Worm (Caenorhabditis elegans): Measurements from ENCODE around the gene clec-64.

The clec-64 gene

DNA sequence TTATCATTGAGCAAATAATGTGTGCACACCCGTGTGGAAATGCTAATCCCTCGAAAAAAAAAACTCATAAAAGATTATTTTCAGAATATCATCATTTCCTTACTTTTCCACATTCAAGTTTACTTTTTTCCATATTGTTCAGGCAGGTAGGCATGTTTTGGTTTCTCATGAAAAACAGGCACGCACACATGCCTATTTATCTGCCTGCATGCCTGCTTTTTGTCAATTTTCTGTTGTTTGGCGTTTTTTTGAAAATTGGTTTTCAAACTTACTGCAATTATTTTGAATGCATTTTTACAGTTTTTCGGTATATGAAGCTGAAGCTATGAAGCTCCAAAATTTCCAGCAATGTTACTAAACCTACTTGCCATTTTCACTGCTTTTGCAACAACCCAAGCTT is at the start of gene clec-64:
Gene clec-64, plus strand, starts transcription at position 301 of the 400 bp plus-strand sequence.
- TF ChIP-seq skn-1 (tag; optimal IDR thresholded peaks at IDR 0.05): no peak
- TF ChIP-seq snpc-4 (tag; optimal IDR thresholded peaks at IDR 0.05): no peak
- TF ChIP-seq fos-1 (tag; optimal IDR thresholded peaks at IDR 0.05): peak; percentile 32

ce11 chrII:12850129-12850528 is 47.9 kb upstream of the clec-64 start, which contains the start of gene Y46G5A.28:
TSS of gene Y46G5A.28 (plus strand) at chrII:12850429.
- TF ChIP-seq nhr-10 (tag; optimal IDR thresholded peaks at IDR 0.05): no peak

DNA sequence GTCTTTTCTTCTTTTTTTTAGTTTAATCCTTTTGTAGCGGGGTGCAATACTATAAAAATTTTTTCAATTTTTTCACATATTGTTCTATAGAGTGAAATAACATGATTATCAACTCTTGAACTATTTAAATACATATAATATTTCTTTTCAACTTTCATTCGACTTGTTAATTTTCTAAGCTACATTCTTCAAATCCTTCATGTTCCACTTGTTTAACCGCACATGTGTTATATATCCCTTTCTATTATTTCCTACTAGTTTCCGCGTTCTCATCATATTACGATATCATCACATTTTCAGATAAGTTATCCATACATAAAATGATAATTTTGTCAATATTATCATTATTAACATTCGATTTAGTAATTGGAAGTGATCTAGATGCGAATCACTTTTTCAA is 42.1 kb upstream of the clec-64 start, which contains the start of gene Y46G5A.29:
Gene Y46G5A.29, plus strand, starts transcription at position 301 of the 400 bp plus-strand sequence.
- no peak for TF ChIP-seq sma-3 (GFP tag; optimal IDR thresholded peaks at IDR 0.05)
- no peak for TF ChIP-seq nhr-129 (tag; optimal IDR thresholded peaks at IDR 0.05)
- no peak for TF ChIP-seq egl-27 (tag; optimal IDR thresholded peaks at IDR 0.05)
- no peak for TF ChIP-seq F13H6.1 (tag; optimal IDR thresholded peaks at IDR 0.05)
- TF ChIP-seq dmd-4 (tag; optimal IDR thresholded peaks at IDR 0.05): no peak
- TF ChIP-seq nhr-11 (tag; optimal IDR thresholded peaks at IDR 0.05): no peak

- no peak for TF ChIP-seq crh-2 (tag; optimal IDR thresholded peaks at IDR 0.05)
- TF ChIP-seq nhr-10 (tag; optimal IDR thresholded peaks at IDR 0.05): no peak
- TF ChIP-seq dmd-4 (tag; optimal IDR thresholded peaks at IDR 0.05): no peak
- no peak for TF ChIP-seq ceh-82 (tag; optimal IDR thresholded peaks at IDR 0.05)
- TF ChIP-seq alr-1 (tag; optimal IDR thresholded peaks at IDR 0.05): no peak
- TF ChIP-seq lin-39 (tag; optimal IDR thresholded peaks at IDR 0.05): no peak
- TF ChIP-seq lin-13 (GFP tag; optimal IDR thresholded peaks at IDR 0.05): no peak
- no peak for TF ChIP-seq aly-2 (tag; optimal IDR thresholded peaks at IDR 0.05)
- no peak for TF ChIP-seq mdl-1 (tag; optimal IDR thresholded peaks at IDR 0.05)
These were observed 32.4 kb upstream of the clec-64 start, which contains the start of gene snf-5 for ce11 chrII:12865604-12866003. TSS of gene snf-5 (minus strand) at chrII:12865785.

ce11 chrII:12866079-12866478 is 32.0 kb upstream of the clec-64 start:
- no peak for TF ChIP-seq snpc-4 (tag; optimal IDR thresholded peaks at IDR 0.05)
- TF ChIP-seq ztf-11 (tag; optimal IDR thresholded peaks at IDR 0.05): no peak
- no peak for TF ChIP-seq mbf-1 (tag; optimal IDR thresholded peaks at IDR 0.05)
- TF ChIP-seq C34F6.9 (tag; optimal IDR thresholded peaks at IDR 0.05): no peak
- no peak for TF ChIP-seq nhr-237 (tag; optimal IDR thresholded peaks at IDR 0.05)
- TF ChIP-seq mdl-1 (tag; optimal IDR thresholded peaks at IDR 0.05): no peak
- no peak for TF ChIP-seq egl-27 (tag; optimal IDR thresholded peaks at IDR 0.05)
- TF ChIP-seq ztf-4 (tag; optimal IDR thresholded peaks at IDR 0.05): no peak
- no peak for TF ChIP-seq Y55F3AM.14 (GFP tag; optimal IDR thresholded peaks at IDR 0.05)
- TF ChIP-seq blmp-1 (tag; optimal IDR thresholded peaks at IDR 0.05; ENCODE audit: insufficient read depth): no peak
- no peak for TF ChIP-seq R02D3.7 (tag; optimal IDR thresholded peaks at IDR 0.05)
- no peak for TF ChIP-seq nhr-21 (tag; optimal IDR thresholded peaks at IDR 0.05)

DNA sequence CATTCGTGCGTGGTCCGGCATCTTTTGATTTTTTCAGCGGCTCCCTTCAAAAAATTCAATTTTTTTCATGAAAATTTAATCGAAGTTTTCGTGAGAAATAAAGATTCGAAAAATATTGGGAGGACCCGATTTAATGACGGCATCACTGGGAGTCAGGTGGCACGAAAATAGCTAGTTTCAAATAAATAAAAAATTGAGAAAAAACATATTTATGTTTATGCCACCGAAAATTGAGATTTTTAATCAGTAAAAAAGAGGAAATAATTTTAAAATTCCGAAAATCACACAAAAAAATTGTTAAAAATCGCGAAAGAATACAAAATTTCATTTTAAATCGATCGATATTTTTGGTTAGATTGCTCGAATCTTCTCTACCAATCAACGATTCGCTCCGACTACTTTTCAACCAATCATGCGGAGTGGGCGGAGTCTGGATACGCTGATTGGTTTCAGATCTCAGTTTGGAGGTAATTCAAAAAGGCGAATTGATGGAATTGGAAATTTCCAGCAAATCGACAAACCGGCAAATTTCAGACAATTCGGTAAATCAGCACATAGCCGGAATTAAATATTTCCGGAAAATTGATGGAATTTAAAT is 19.9 kb upstream of the clec-64 start, which contains the start of gene gsy-1:
Gene gsy-1, minus strand, starts transcription at position 51 of the 598 bp plus-strand sequence.
- TF ChIP-seq C34F6.9 (tag; optimal IDR thresholded peaks at IDR 0.05) (no peak), elt-1 (tag; optimal IDR thresholded peaks at IDR 0.05) (no peak), unc-55 (GFP tag; optimal IDR thresholded peaks at IDR 0.05) (no peak)

ce11 chrII:12878697-12879096 is 19.3 kb upstream of the clec-64 start:
- TF ChIP-seq unc-55 (GFP tag; optimal IDR thresholded peaks at IDR 0.05) (peak; percentile 18), nhr-12 (tag; optimal IDR thresholded peaks at IDR 0.05) (no peak), Y55F3AM.14 (GFP tag; optimal IDR thresholded peaks at IDR 0.05) (no peak), nhr-21 (tag; optimal IDR thresholded peaks at IDR 0.05) (no peak), R02D3.7 (tag; optimal IDR thresholded peaks at IDR 0.05) (no peak), crh-2 (tag; optimal IDR thresholded peaks at IDR 0.05) (peak; percentile 66), nhr-237 (tag; optimal IDR thresholded peaks at IDR 0.05) (no peak), nhr-77 (tag; optimal IDR thresholded peaks at IDR 0.05) (no peak), ztf-1 (GFP tag; conservative IDR thresholded peaks at IDR 0.05) (no peak), nhr-6 (tag; optimal IDR thresholded peaks at IDR 0.05) (no peak), nhr-11 (tag; optimal IDR thresholded peaks at IDR 0.05) (no peak), F13H6.1 (tag; optimal IDR thresholded peaks at IDR 0.05) (peak; percentile 84), C34F6.9 (tag; optimal IDR thresholded peaks at IDR 0.05) (peak; percentile 43), lsy-2 (tag; optimal IDR thresholded peaks at IDR 0.05) (peak in 1 of 2 experiments; percentile 50), sma-9 (GFP tag; optimal IDR thresholded peaks at IDR 0.05) (peak; percentile 66), sma-9 (tag; optimal IDR thresholded peaks at IDR 0.05) (no peak), fos-1 (tag; optimal IDR thresholded peaks at IDR 0.05) (peak; percentile 79), mbf-1 (tag; optimal IDR thresholded peaks at IDR 0.05) (no peak), gmeb-1 (tag; optimal IDR thresholded peaks at IDR 0.05) (peak; percentile 54), nhr-25 (tag; optimal IDR thresholded peaks at IDR 0.05) (no peak), mdl-1 (tag; optimal IDR thresholded peaks at IDR 0.05) (peak; percentile 10 to 81), nhr-129 (tag; optimal IDR thresholded peaks at IDR 0.05) (peak; percentile 74), blmp-1 (tag; optimal IDR thresholded peaks at IDR 0.05; ENCODE audit: insufficient read depth) (no peak), egl-27 (tag; optimal IDR thresholded peaks at IDR 0.05) (peak; percentile 24), aly-2 (tag; optimal IDR thresholded peaks at IDR 0.05) (no peak), elt-1 (tag; optimal IDR thresholded peaks at IDR 0.05) (no peak), ztf-11 (tag; optimal IDR thresholded peaks at IDR 0.05) (no peak), sma-3 (GFP tag; optimal IDR thresholded peaks at IDR 0.05) (peak; percentile 26), ama-1 (optimal IDR thresholded peaks at IDR 0.05) (no peak)
